Fruit fly (Drosophila melanogaster): ENCODE measurements around the gene frm.

The frm gene

dm6 chr3L:5568361-5568760 is 17.4 kb upstream of the frm start:
- no peak for TF ChIP-seq CG17801 (GFP tag; optimal IDR thresholded peaks at IDR 0.05; ENCODE audit: partially characterized antibody)

- TF ChIP-seq CG17801 (GFP tag; optimal IDR thresholded peaks at IDR 0.05; ENCODE audit: partially characterized antibody): no peak
Observed at dm6 chr3L:5565051-5565688, 14.2 kb upstream of the frm start, which contains the start of gene bc10. bc10 (plus strand) TSS chr3L:5565231.

dm6 chr3L:5563309-5564182 is 12.6 kb upstream of the frm start, which contains the start of the genes ScsbetaG and Sras:
ScsbetaG (minus strand) TSS chr3L:5563691.
Sras (plus strand) TSS chr3L:5563774.
- TF ChIP-seq CG17801 (GFP tag; optimal IDR thresholded peaks at IDR 0.05; ENCODE audit: partially characterized antibody): peak; percentile 45

- TF ChIP-seq CG17801 (GFP tag; optimal IDR thresholded peaks at IDR 0.05; ENCODE audit: partially characterized antibody): no peak
Observed at dm6 chr3L:5562584-5562983, 11.6 kb upstream of the frm start.

- TF ChIP-seq CG17801 (GFP tag; optimal IDR thresholded peaks at IDR 0.05; ENCODE audit: partially characterized antibody): no peak
Observed at dm6 chr3L:5561341-5561740, 10.4 kb upstream of the frm start, which contains the start of gene sinu. sinu (minus strand) TSS chr3L:5561598.

dm6 chr3L:5556195-5556594 is 5.2 kb upstream of the frm start:
- no peak for TF ChIP-seq CG17801 (GFP tag; optimal IDR thresholded peaks at IDR 0.05; ENCODE audit: partially characterized antibody)

- no peak for TF ChIP-seq CG17801 (GFP tag; optimal IDR thresholded peaks at IDR 0.05; ENCODE audit: partially characterized antibody)
Observed at dm6 chr3L:5554377-5554776, 3.4 kb upstream of the frm start.

dm6 chr3L:5553717-5554116 is 2.8 kb upstream of the frm start:
- TF ChIP-seq CG17801 (GFP tag; optimal IDR thresholded peaks at IDR 0.05; ENCODE audit: partially characterized antibody): no peak

- no peak for TF ChIP-seq CG17801 (GFP tag; optimal IDR thresholded peaks at IDR 0.05; ENCODE audit: partially characterized antibody)
Observed at dm6 chr3L:5548524-5549084, 2.4 kb downstream of the frm start.

dm6 chr3L:5542772-5543371 is 8.1 kb downstream of the frm start:
- no peak for TF ChIP-seq CG17801 (GFP tag; optimal IDR thresholded peaks at IDR 0.05; ENCODE audit: partially characterized antibody)

- TF ChIP-seq CG17801 (GFP tag; optimal IDR thresholded peaks at IDR 0.05; ENCODE audit: partially characterized antibody): no peak
Observed at dm6 chr3L:5540637-5541241, 10.2 kb downstream of the frm start.

- TF ChIP-seq CG17801 (GFP tag; optimal IDR thresholded peaks at IDR 0.05; ENCODE audit: partially characterized antibody): no peak
Observed at dm6 chr3L:5535659-5536058, 15.3 kb downstream of the frm start, which contains the start of gene CG13285. CG13285 (minus strand) TSS chr3L:5535759.

dm6 chr3L:5534253-5534652 is 16.7 kb downstream of the frm start:
- no peak for TF ChIP-seq CG17801 (GFP tag; optimal IDR thresholded peaks at IDR 0.05; ENCODE audit: partially characterized antibody)

- TF ChIP-seq CG17801 (GFP tag; optimal IDR thresholded peaks at IDR 0.05; ENCODE audit: partially characterized antibody): no peak
Observed at dm6 chr3L:5529241-5529640, 21.7 kb downstream of the frm start, which contains the start of gene Lkr. Lkr (minus strand) TSS chr3L:5529341.

All from ovary, adult (tissue).